Worm (Caenorhabditis elegans) whole organism, early embryonic: ENCODE measurements around the gene Y57A10A.27.

Experiments
- B0310.2 ChIP-seq: sonication (generic microtip); optimal IDR thresholded peaks from 2 replicates; lab custom pipeline; 2016; ENCODE audit warnings: mild to moderate bottlenecking, missing genetic modification characterization, missing compliant biosample characterization
- F13C5.2 ChIP-seq: sonication (generic microtip); optimal IDR thresholded peaks from 2 replicates; lab custom pipeline; 2017; ENCODE audit warnings: mild to moderate bottlenecking, missing genetic modification characterization, inconsistent platforms, missing compliant biosample characterization
- aly-1 ChIP-seq: sonication (generic microtip); optimal IDR thresholded peaks from 2 replicates; lab custom pipeline; 2016; ENCODE audit warnings: missing genetic modification characterization, missing compliant biosample characterization
- ama-1 ChIP-seq: fragments of 150-350 bp; optimal IDR thresholded peaks from 2 replicates; lab custom pipeline; 2014
- ceh-13 ChIP-seq: fragments of 200-800 bp; sonication (Bioruptor generic); optimal IDR thresholded peaks from 2 replicates; lab custom pipeline; 2018; ENCODE audit warnings: mild to moderate bottlenecking, missing genetic modification characterization, missing compliant biosample characterization
- ceh-36 ChIP-seq: sonication (generic microtip); optimal IDR thresholded peaks from 2 replicates; lab custom pipeline; 2016; ENCODE audit warnings: missing genetic modification characterization, inconsistent platforms, missing compliant biosample characterization
- ets-7 ChIP-seq: sonication (generic microtip); optimal IDR thresholded peaks from 2 replicates; lab custom pipeline; 2016; ENCODE audit warnings: missing genotype, missing genetic modification characterization, missing compliant biosample characterization
- flt-1 ChIP-seq: fragments of 200-800 bp; sonication (Bioruptor generic); IDR thresholded peaks from 2 replicates; pipeline ENCODE4 v1.3.6; 2022; ENCODE audit warnings: missing genetic modification characterization, missing compliant biosample characterization
- hmbx-1 ChIP-seq: sonication (generic microtip); optimal IDR thresholded peaks from 2 replicates; lab custom pipeline; 2016; ENCODE audit warnings: mild to moderate bottlenecking, missing genetic modification characterization, missing compliant biosample characterization
- hmg-4 ChIP-seq: fragments of 200-800 bp; sonication (Bioruptor generic); optimal IDR thresholded peaks from 2 replicates; lab custom pipeline; 2018; ENCODE audit warnings: mild to moderate bottlenecking, missing genetic modification characterization, missing compliant biosample characterization
- hnd-1 ChIP-seq: sonication (generic microtip); optimal IDR thresholded peaks from 2 replicates; lab custom pipeline; 2016; ENCODE audit warnings: missing genetic modification characterization, missing compliant biosample characterization
- pes-1 ChIP-seq: fragments of 200-800 bp; sonication (Bioruptor generic); IDR thresholded peaks from 2 replicates; pipeline ENCODE4 v1.3.6; 2022; ENCODE audit warnings: missing genetic modification reagents, missing genetic modification characterization, missing compliant biosample characterization
- scrt-1 ChIP-seq: fragments of 200-800 bp; sonication (Bioruptor generic); IDR thresholded peaks from 2 replicates; pipeline ENCODE4 v1.3.6; 2022; ENCODE audit warnings: missing genetic modification characterization, missing compliant biosample characterization
- sea-1 ChIP-seq: fragments of 200-800 bp; sonication (Bioruptor generic); conservative IDR thresholded peaks from 2 replicates; pipeline ENCODE4 v1.3.6; 2022; ENCODE audit warnings: missing genetic modification characterization, missing compliant biosample characterization
- tbx-11 ChIP-seq: fragments of 200-800 bp; sonication (Bioruptor generic); IDR thresholded peaks from 2 replicates; pipeline ENCODE4 v1.3.6; 2022; ENCODE audit warnings: missing genetic modification characterization, missing compliant biosample characterization
- tbx-37 ChIP-seq: fragments of 200-800 bp; sonication (Bioruptor generic); conservative IDR thresholded peaks from 2 replicates; pipeline ENCODE4 v1.3.6; 2022; ENCODE audit warnings: missing genetic modification reagents, missing genetic modification characterization, missing compliant biosample characterization
- tra-4 ChIP-seq: sonication (generic microtip); optimal IDR thresholded peaks from 2 replicates; lab custom pipeline; 2017; ENCODE audit warnings: missing genetic modification characterization, missing compliant biosample characterization

Y57A10A.27 gene

ce11 chrII:12278602-12279001, 3.8 kb upstream of the Y57A10A.27 start:
- no peak for TF ChIP-seq hnd-1 (tag; lab: Kevin White, UChicago)
- TF ChIP-seq ets-7 (tag; lab: Kevin White, UChicago) = no peak
- TF ChIP-seq hmg-4 (GFP tag; lab: Kevin White, UChicago) = peak; percentile 9
- no peak for TF ChIP-seq sea-1 (GFP tag; lab: Robert Waterston, UW)

DNA sequence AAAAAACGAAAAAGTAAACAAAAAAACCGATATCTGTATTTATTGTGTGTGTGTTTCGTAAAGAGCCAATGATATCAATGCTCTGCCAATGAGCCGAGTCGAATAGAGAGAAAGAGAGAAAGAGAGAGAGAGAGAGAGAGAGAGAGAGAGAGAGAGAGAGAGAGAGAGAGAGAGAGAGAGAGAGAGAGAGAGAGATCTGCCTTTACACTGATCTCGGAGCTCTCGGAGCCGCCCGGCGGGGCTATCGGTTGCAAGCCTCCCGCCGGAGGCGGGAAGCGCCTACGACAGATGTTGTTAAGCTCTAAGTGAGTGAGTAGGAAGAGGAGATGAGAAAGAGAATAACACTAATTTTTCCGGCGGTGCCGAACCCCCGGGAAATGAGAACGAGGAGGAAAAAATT, 6.0 kb downstream of the Y57A10A.27 start:
- no peak for TF ChIP-seq scrt-1 (GFP tag; lab: Robert Waterston, UW)
- no peak for TF ChIP-seq F13C5.2 (tag; lab: Kevin White, UChicago)

DNA sequence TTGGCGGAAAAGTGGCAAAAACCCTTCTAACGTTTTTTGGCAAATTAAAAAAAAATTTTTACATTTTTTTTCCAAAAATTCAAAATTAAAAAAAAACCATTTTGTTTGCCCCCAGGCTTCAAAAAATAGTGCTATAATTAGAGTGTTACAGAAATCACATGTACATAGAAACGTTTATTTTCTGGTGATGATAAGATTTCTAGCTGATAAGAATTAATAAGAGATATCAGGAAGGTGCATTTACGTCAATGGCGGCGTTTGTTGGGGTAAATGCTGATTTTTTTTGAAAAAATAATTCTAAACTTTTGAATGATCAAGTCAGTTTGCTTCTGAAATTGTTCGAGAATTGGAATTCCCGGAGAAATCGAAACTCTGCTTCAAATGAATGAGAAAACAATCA, 8.0 kb downstream of the Y57A10A.27 start:
- no peak for TF ChIP-seq tra-4
- no peak for TF ChIP-seq ama-1
- TF ChIP-seq hmbx-1 (tag; lab: Kevin White, UChicago) = no peak
- TF ChIP-seq ets-7 (tag; lab: Kevin White, UChicago) = no peak
- no peak for TF ChIP-seq hnd-1 (tag; lab: Kevin White, UChicago)
- TF ChIP-seq tbx-37 (GFP tag; lab: Robert Waterston, UW) = no peak
- TF ChIP-seq scrt-1 (GFP tag; lab: Robert Waterston, UW) = no peak
- TF ChIP-seq F13C5.2 (tag; lab: Kevin White, UChicago) = no peak
- no peak for TF ChIP-seq hmg-4 (GFP tag; lab: Kevin White, UChicago)
- no peak for TF ChIP-seq aly-1 (tag; lab: Kevin White, UChicago)

ce11 chrII:12266145-12266544, 8.7 kb downstream of the Y57A10A.27 start, which contains the start of gene tric-1B.1:
Gene tric-1B.1 (minus strand): TSS chrII:12266245.
- TF ChIP-seq ceh-36 (no peak), flt-1 (GFP tag; lab: Robert Waterston, UW) (no peak), hnd-1 (tag; lab: Kevin White, UChicago) (no peak), tbx-37 (GFP tag; lab: Robert Waterston, UW) (no peak), aly-1 (tag; lab: Kevin White, UChicago) (no peak), tra-4 (no peak), ceh-13 (GFP tag; lab: Kevin White, UChicago) (no peak), sea-1 (GFP tag; lab: Robert Waterston, UW) (no peak), ama-1 (no peak), hmg-4 (GFP tag; lab: Kevin White, UChicago) (no peak), F13C5.2 (tag; lab: Kevin White, UChicago) (no peak), scrt-1 (GFP tag; lab: Robert Waterston, UW) (no peak)

- no peak for TF ChIP-seq ets-7 (tag; lab: Kevin White, UChicago)
- TF ChIP-seq hnd-1 (tag; lab: Kevin White, UChicago) = no peak
- TF ChIP-seq F13C5.2 (tag; lab: Kevin White, UChicago) = no peak
- TF ChIP-seq ceh-36 = no peak
- no peak for TF ChIP-seq ama-1
- no peak for TF ChIP-seq B0310.2
- TF ChIP-seq hmbx-1 (tag; lab: Kevin White, UChicago) = no peak
- no peak for TF ChIP-seq aly-1 (tag; lab: Kevin White, UChicago)
- no peak for TF ChIP-seq ceh-13 (GFP tag; lab: Kevin White, UChicago)
- no peak for TF ChIP-seq flt-1 (GFP tag; lab: Robert Waterston, UW)
- no peak for TF ChIP-seq scrt-1 (GFP tag; lab: Robert Waterston, UW)
- no peak for TF ChIP-seq pes-1 (GFP tag; lab: Robert Waterston, UW)
- no peak for TF ChIP-seq sea-1 (GFP tag; lab: Robert Waterston, UW)
- TF ChIP-seq tbx-37 (GFP tag; lab: Robert Waterston, UW) = no peak
- no peak for TF ChIP-seq tra-4
Measured at ce11 chrII:12264847-12265246, 10.0 kb downstream of the Y57A10A.27 start.

DNA sequence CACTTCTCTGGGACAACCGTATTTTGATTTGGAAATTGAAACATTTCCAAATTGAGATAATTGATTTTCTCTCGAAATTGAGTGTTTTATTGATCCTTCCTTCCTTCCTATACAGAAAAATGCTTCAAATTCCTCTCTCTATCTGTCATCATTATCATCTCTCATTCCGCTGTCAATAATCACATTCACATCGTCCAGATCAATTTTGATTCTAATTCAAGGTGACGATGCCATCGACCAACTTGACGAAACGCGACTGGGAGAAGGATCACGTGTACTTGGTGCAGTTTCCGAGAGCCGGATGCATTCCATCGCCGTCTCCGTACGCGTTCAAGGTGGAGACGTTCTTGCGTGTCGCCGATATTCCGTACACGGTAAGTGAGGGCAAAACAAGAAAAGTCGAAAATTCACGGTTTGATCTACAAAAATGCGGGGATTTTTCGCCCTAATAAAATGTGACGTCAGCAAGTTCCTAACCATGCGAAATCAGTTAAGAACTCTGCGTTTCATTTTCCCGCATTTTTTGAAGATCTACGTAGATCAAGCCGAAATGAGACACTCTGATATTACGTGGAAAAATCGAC, 10.8 kb downstream of the Y57A10A.27 start, which contains the start of gene faxc-1:
TSS of gene faxc-1 (plus strand) at position 222 of the 584 bp plus-strand sequence.
- no peak for TF ChIP-seq flt-1 (GFP tag; lab: Robert Waterston, UW)
- TF ChIP-seq tbx-11 = no peak
- no peak for TF ChIP-seq aly-1 (tag; lab: Kevin White, UChicago)

ce11 chrII:12262567-12262966, 12.3 kb downstream of the Y57A10A.27 start:
- TF ChIP-seq hmg-4 (GFP tag; lab: Kevin White, UChicago) = peak; percentile 50
- TF ChIP-seq F13C5.2 (tag; lab: Kevin White, UChicago) = no peak
- no peak for TF ChIP-seq tbx-37 (GFP tag; lab: Robert Waterston, UW)
- TF ChIP-seq tbx-11 = no peak
- 0 out of 2 replicates have a peak, but pooled peaks have one; percentile 13 for TF ChIP-seq sea-1 (GFP tag; lab: Robert Waterston, UW)
- no peak for TF ChIP-seq hnd-1 (tag; lab: Kevin White, UChicago)
- TF ChIP-seq scrt-1 (GFP tag; lab: Robert Waterston, UW) = no peak
- no peak for TF ChIP-seq ets-7 (tag; lab: Kevin White, UChicago)
- TF ChIP-seq hmbx-1 (tag; lab: Kevin White, UChicago) = no peak
- TF ChIP-seq flt-1 (GFP tag; lab: Robert Waterston, UW) = no peak
- no peak for TF ChIP-seq ceh-36
- no peak for TF ChIP-seq tra-4
- no peak for TF ChIP-seq aly-1 (tag; lab: Kevin White, UChicago)

- TF ChIP-seq pes-1 (GFP tag; lab: Robert Waterston, UW) = no peak
- TF ChIP-seq F13C5.2 (tag; lab: Kevin White, UChicago) = no peak
- no peak for TF ChIP-seq hnd-1 (tag; lab: Kevin White, UChicago)
- TF ChIP-seq tbx-11 = no peak
- TF ChIP-seq hmbx-1 (tag; lab: Kevin White, UChicago) = no peak
- no peak for TF ChIP-seq ceh-36
- TF ChIP-seq aly-1 (tag; lab: Kevin White, UChicago) = no peak
- no peak for TF ChIP-seq ama-1
- TF ChIP-seq ceh-13 (GFP tag; lab: Kevin White, UChicago) = no peak
- TF ChIP-seq B0310.2 = no peak
- no peak for TF ChIP-seq tbx-37 (GFP tag; lab: Robert Waterston, UW)
- TF ChIP-seq tra-4 = no peak
- no peak for TF ChIP-seq hmg-4 (GFP tag; lab: Kevin White, UChicago)
- no peak for TF ChIP-seq flt-1 (GFP tag; lab: Robert Waterston, UW)
- TF ChIP-seq scrt-1 (GFP tag; lab: Robert Waterston, UW) = no peak
- no peak for TF ChIP-seq ets-7 (tag; lab: Kevin White, UChicago)
Measured at ce11 chrII:12261147-12261821, 13.6 kb downstream of the Y57A10A.27 start.
